Worm (Caenorhabditis elegans): ENCODE data around the gene mop-25.2.

DNA sequence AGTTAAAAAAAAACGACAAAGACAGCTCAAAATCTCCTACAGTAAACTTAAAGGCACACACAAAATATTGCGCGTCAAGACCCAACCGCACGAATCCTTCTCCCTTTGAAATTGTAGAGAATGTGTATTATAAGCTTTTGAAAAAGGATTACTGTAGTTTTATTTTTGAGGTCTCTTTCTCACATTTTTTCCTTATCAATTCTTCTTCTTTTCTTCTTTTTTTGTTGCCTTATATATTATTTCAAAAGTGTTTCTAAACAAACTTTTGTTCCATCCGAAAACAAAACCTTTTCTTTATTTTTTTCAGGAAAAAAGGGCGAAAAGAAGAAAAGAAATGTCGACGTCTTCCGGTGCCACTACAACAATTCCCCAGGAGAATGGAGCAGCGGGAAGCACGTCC lies 23.0 kb downstream of the mop-25.2 start, which contains the start of gene ZK1320.13:
- no peak for TF ChIP-seq lir-1 (GFP tag; conservative IDR thresholded peaks at IDR 0.05)
- no peak for TF ChIP-seq F37B4.10 (GFP tag; IDR thresholded peaks at IDR 0.05)
- no peak for TF ChIP-seq unc-62 (GFP tag; optimal IDR thresholded peaks at IDR 0.05)
- no peak for TF ChIP-seq him-1 (tag; optimal IDR thresholded peaks at IDR 0.05)
- TF ChIP-seq ama-1 (optimal IDR thresholded peaks at IDR 0.05), result no peak
- TF ChIP-seq ama-1 (GFP tag; optimal IDR thresholded peaks at IDR 0.05), result no peak
- no peak for TF ChIP-seq die-1 (tag; optimal IDR thresholded peaks at IDR 0.05)
- no peak for TF ChIP-seq egl-44 (GFP tag; IDR thresholded peaks at IDR 0.05)
- TF ChIP-seq nhr-80 (tag; optimal IDR thresholded peaks at IDR 0.05), result no peak
- no peak for TF ChIP-seq attf-3 (GFP tag; conservative IDR thresholded peaks at IDR 0.05)
